Fruit fly (Drosophila melanogaster): ENCODE data around the gene CG31805.
A peak's percentile ranks its signal among the peaks of the same experiment; 100 is the strongest.

Gene CG31805

dm6 chr2L:16882871-16883849, 17.1 kb downstream of the CG31805 start:
- peak in 1 of 2 experiments; percentile 66 for TF ChIP-seq ss (GFP tag; optimal IDR thresholded peaks at IDR 0.05)
- no peak for TF ChIP-seq Hr39 (GFP tag; optimal IDR thresholded peaks at IDR 0.05)
- peak; percentile 25 for TF ChIP-seq Lpt (GFP tag; optimal IDR thresholded peaks at IDR 0.05)
- TF ChIP-seq dsx (GFP tag; optimal IDR thresholded peaks at IDR 0.05; ENCODE audit: poor library complexity, severe bottlenecking), result peak; percentile 28
- TF ChIP-seq Eip78C (GFP tag), result peak; percentile 37
- TF ChIP-seq CG8632 (GFP tag; optimal IDR thresholded peaks at IDR 0.05), result no peak
- TF ChIP-seq svp (GFP tag), result peak; percentile 17
- 0 out of 3 replicates have a peak, but pooled peaks have one; percentile 7 for TF ChIP-seq CG6163 (GFP tag; IDR thresholded peaks at IDR 0.05)
- TF ChIP-seq CG6808 (GFP tag; optimal IDR thresholded peaks at IDR 0.05), result no peak
- no peak for TF ChIP-seq CG8319 (GFP tag; optimal IDR thresholded peaks at IDR 0.05)
- no peak for TF ChIP-seq CG31627 (GFP tag; optimal IDR thresholded peaks at IDR 0.05)
- TF ChIP-seq fkh (GFP tag; optimal IDR thresholded peaks at IDR 0.05), result peak; percentile 54

- TF ChIP-seq esn (GFP tag; optimal IDR thresholded peaks at IDR 0.05) (no peak), svp (GFP tag) (peak; percentile 63), CG6808 (GFP tag; optimal IDR thresholded peaks at IDR 0.05) (no peak), CG8119 (GFP tag; IDR thresholded peaks at IDR 0.05) (no peak), CG16779 (tag; optimal IDR thresholded peaks at IDR 0.05) (no peak), CG34406 (GFP tag; optimal IDR thresholded peaks at IDR 0.05) (no peak), CG8319 (GFP tag; optimal IDR thresholded peaks at IDR 0.05) (no peak), CG6792 (GFP tag; optimal IDR thresholded peaks at IDR 0.05) (no peak)
These were observed 17.9 kb downstream of the CG31805 start for dm6 chr2L:16882372-16882771.

- peak; percentile 92 for TF ChIP-seq svp (GFP tag)
- TF ChIP-seq CG1621 (tag; optimal IDR thresholded peaks at IDR 0.05), result peak; percentile 30
- peak; percentile 29 for TF ChIP-seq esn (GFP tag; optimal IDR thresholded peaks at IDR 0.05)
- no peak for TF ChIP-seq fd85E (GFP tag; optimal IDR thresholded peaks at IDR 0.05)
- TF ChIP-seq ss (GFP tag; optimal IDR thresholded peaks at IDR 0.05), result peak in 1 of 2 experiments; percentile 22
- no peak for TF ChIP-seq Hr4 (GFP tag; optimal IDR thresholded peaks at IDR 0.05)
- TF ChIP-seq CG8119 (GFP tag; IDR thresholded peaks at IDR 0.05), result peak; percentile 62; the same call in 2 of the 3 replicates
- TF ChIP-seq dsx (GFP tag; optimal IDR thresholded peaks at IDR 0.05; ENCODE audit: poor library complexity, severe bottlenecking), result peak; percentile 18
- peak; percentile 59 for TF ChIP-seq CG6163 (GFP tag; IDR thresholded peaks at IDR 0.05)
- peak; percentile 68 for TF ChIP-seq CG15336 (GFP tag; IDR thresholded peaks at IDR 0.05)
- peak; percentile 33 for TF ChIP-seq net (GFP tag; optimal IDR thresholded peaks at IDR 0.05)
- TF ChIP-seq CG32006 (GFP tag; optimal IDR thresholded peaks at IDR 0.05), result no peak
- peak; percentile 62 for TF ChIP-seq CG3919 (GFP tag; optimal IDR thresholded peaks at IDR 0.05)
- no peak for TF ChIP-seq topi (GFP tag; optimal IDR thresholded peaks at IDR 0.05)
- TF ChIP-seq CG6854 (GFP tag; optimal IDR thresholded peaks at IDR 0.05), result peak; percentile 63
- TF ChIP-seq Lpt (GFP tag; optimal IDR thresholded peaks at IDR 0.05), result peak; percentile 11
- no peak for TF ChIP-seq CG11762 (GFP tag; optimal IDR thresholded peaks at IDR 0.05; ENCODE audit: insufficient read depth)
- peak; percentile 78 for TF ChIP-seq Eip78C (GFP tag)
- no peak for TF ChIP-seq CG4318 (GFP tag; optimal IDR thresholded peaks at IDR 0.05)
- peak; percentile 16 for TF ChIP-seq lz (GFP tag; optimal IDR thresholded peaks at IDR 0.05)
These were observed 19.3 kb downstream of the CG31805 start for dm6 chr2L:16880930-16881329.

- TF ChIP-seq CG10669 (GFP tag; optimal IDR thresholded peaks at IDR 0.05), result no peak
- TF ChIP-seq topi (GFP tag; optimal IDR thresholded peaks at IDR 0.05), result no peak
- no peak for TF ChIP-seq CG4318 (GFP tag; optimal IDR thresholded peaks at IDR 0.05)
- no peak for TF ChIP-seq CG6854 (GFP tag; optimal IDR thresholded peaks at IDR 0.05)
- TF ChIP-seq CG10631 (GFP tag; optimal IDR thresholded peaks at IDR 0.05), result no peak
- TF ChIP-seq Blimp-1 (GFP tag; optimal IDR thresholded peaks at IDR 0.05), result no peak
- TF ChIP-seq salr (GFP tag; optimal IDR thresholded peaks at IDR 0.05), result no peak
- TF ChIP-seq CG8632 (GFP tag; optimal IDR thresholded peaks at IDR 0.05), result no peak
- no peak for TF ChIP-seq spab (GFP tag; optimal IDR thresholded peaks at IDR 0.05)
- no peak for TF ChIP-seq CG11902 (GFP tag; optimal IDR thresholded peaks at IDR 0.05)
- no peak for TF ChIP-seq OdsH (GFP tag; optimal IDR thresholded peaks at IDR 0.05)
- TF ChIP-seq CG6276 (GFP tag; optimal IDR thresholded peaks at IDR 0.05), result no peak
- TF ChIP-seq CG32006 (GFP tag; optimal IDR thresholded peaks at IDR 0.05), result no peak
- no peak for TF ChIP-seq CG6792 (GFP tag; optimal IDR thresholded peaks at IDR 0.05)
- TF ChIP-seq Sox14 (GFP tag; optimal IDR thresholded peaks at IDR 0.05), result no peak
- TF ChIP-seq acj6 (GFP tag; optimal IDR thresholded peaks at IDR 0.05), result no peak
- no peak for TF ChIP-seq Sox15 (GFP tag; optimal IDR thresholded peaks at IDR 0.05)
- no peak for TF ChIP-seq Met (GFP tag; optimal IDR thresholded peaks at IDR 0.05)
- no peak for TF ChIP-seq Hr39 (GFP tag; optimal IDR thresholded peaks at IDR 0.05)
- no peak for TF ChIP-seq net (GFP tag; optimal IDR thresholded peaks at IDR 0.05)
These were observed 21.0 kb downstream of the CG31805 start, which contains the start of the genes CG32832, CG31743 and CG34313 for dm6 chr2L:16879288-16879687. Gene CG32832 (minus strand): TSS chr2L:16879290. Gene CG31743 (plus strand): TSS chr2L:16879517. Gene CG34313 (plus strand): TSS chr2L:16879517.
